Worm (Caenorhabditis elegans) whole organism, L4/young adult: Measurements from ENCODE around the gene Y6G8.14.
"Not testable (repeated sequence)": the region's sequence is repeated elsewhere in the genome, so short reads cannot be mapped to it uniquely, and the experiment has no call there.

Source experiments
- W03F9.2 ChIP-seq: fragments of 150-350 bp; optimal IDR thresholded peaks from 2 replicates; lab custom pipeline; 2014; ENCODE audit warnings: missing biosample characterization, missing genetic modification characterization
- dao-5 ChIP-seq: sonication (generic microtip); optimal IDR thresholded peaks from 2 replicates; lab custom pipeline; 2016; ENCODE audit warnings: missing genotype, missing genetic modification characterization, moderate library complexity, missing compliant biosample characterization
- him-1 ChIP-seq: sonication (generic microtip); optimal IDR thresholded peaks from 2 replicates; lab custom pipeline; 2016; ENCODE audit warnings: missing genotype, missing genetic modification reagents, missing genetic modification characterization, missing compliant biosample characterization

Y6G8.14 gene

ce11 chrV:17614251-17614650 lies at the start of gene Y6G8.14:
Gene Y6G8.14, minus strand, starts transcription at chrV:17614351.
- TF ChIP-seq W03F9.2 (no peak), him-1 (tag; lab: Kevin White, UChicago) (no peak), dao-5 (tag; lab: Kevin White, UChicago) (no peak)

- no peak for TF ChIP-seq him-1 (tag; lab: Kevin White, UChicago)
- TF ChIP-seq dao-5 (tag; lab: Kevin White, UChicago) = no peak
- no peak for TF ChIP-seq W03F9.2
Measured at ce11 chrV:17662260-17662659, 48.1 kb upstream of the Y6G8.14 start.

- TF ChIP-seq him-1 (tag; lab: Kevin White, UChicago) = no peak
- no peak for TF ChIP-seq W03F9.2
- no peak for TF ChIP-seq dao-5 (tag; lab: Kevin White, UChicago)
Measured at ce11 chrV:17660003-17660402, 45.9 kb upstream of the Y6G8.14 start, which contains the start of gene dgat-2. Gene dgat-2, plus strand, starts transcription at chrV:17660303.

ce11 chrV:17659228-17659627 lies 45.1 kb upstream of the Y6G8.14 start, which contains the start of gene fbxa-108:
Gene fbxa-108, minus strand, starts transcription at chrV:17659385.
- no peak for TF ChIP-seq W03F9.2
- no peak for TF ChIP-seq dao-5 (tag; lab: Kevin White, UChicago)
- TF ChIP-seq him-1 (tag; lab: Kevin White, UChicago) = no peak

ce11 chrV:17658824-17659223 lies 44.7 kb upstream of the Y6G8.14 start:
- TF ChIP-seq dao-5 (tag; lab: Kevin White, UChicago) (no peak), W03F9.2 (no peak), him-1 (tag; lab: Kevin White, UChicago) (no peak)

- TF ChIP-seq him-1 (tag; lab: Kevin White, UChicago) (no peak), dao-5 (tag; lab: Kevin White, UChicago) (no peak), W03F9.2 (no peak)
Measured at ce11 chrV:17655205-17655604, 41.1 kb upstream of the Y6G8.14 start.

- TF ChIP-seq him-1 (tag; lab: Kevin White, UChicago) (no peak), dao-5 (tag; lab: Kevin White, UChicago) (no peak), W03F9.2 (no peak)
Measured at ce11 chrV:17650427-17650826, 36.3 kb upstream of the Y6G8.14 start, which contains the start of gene fbxa-192. Gene fbxa-192, minus strand, starts transcription at chrV:17650527.

ce11 chrV:17628566-17628965 lies 14.4 kb upstream of the Y6G8.14 start, which contains the start of gene F57G4.10:
Gene F57G4.10, plus strand, starts transcription at chrV:17628866.
- no peak for TF ChIP-seq W03F9.2
- no peak for TF ChIP-seq him-1 (tag; lab: Kevin White, UChicago)
- TF ChIP-seq dao-5 (tag; lab: Kevin White, UChicago) = no peak

- TF ChIP-seq dao-5 (tag; lab: Kevin White, UChicago) = no peak
- TF ChIP-seq him-1 (tag; lab: Kevin White, UChicago) = no peak
- TF ChIP-seq W03F9.2 = no peak
Measured at ce11 chrV:17624906-17625305, 10.8 kb upstream of the Y6G8.14 start, which contains the start of gene F57G4.11. Gene F57G4.11, plus strand, starts transcription at chrV:17625206.

- TF ChIP-seq him-1 (tag; lab: Kevin White, UChicago) (no peak), dao-5 (tag; lab: Kevin White, UChicago) (no peak), W03F9.2 (no peak)
Measured at ce11 chrV:17623230-17623629, 9.1 kb upstream of the Y6G8.14 start, which contains the start of gene F57G4.1. Gene F57G4.1, plus strand, starts transcription at chrV:17623530.

- no peak for TF ChIP-seq dao-5 (tag; lab: Kevin White, UChicago)
- no peak for TF ChIP-seq W03F9.2
- TF ChIP-seq him-1 (tag; lab: Kevin White, UChicago) = no peak
Measured at ce11 chrV:17620266-17620665, 6.1 kb upstream of the Y6G8.14 start, which contains the start of gene Y6G8.8. Gene Y6G8.8, plus strand, starts transcription at chrV:17620566.

ce11 chrV:17616807-17617206 lies 2.7 kb upstream of the Y6G8.14 start, which contains the start of gene Y6G8.6:
Gene Y6G8.6, minus strand, starts transcription at chrV:17616904.
- TF ChIP-seq dao-5 (tag; lab: Kevin White, UChicago) (no peak), him-1 (tag; lab: Kevin White, UChicago) (no peak), W03F9.2 (no peak)

ce11 chrV:17615609-17616008 lies 1.5 kb upstream of the Y6G8.14 start, which contains the start of gene Y6G8.5:
Gene Y6G8.5, minus strand, starts transcription at chrV:17615709.
- TF ChIP-seq him-1 (tag; lab: Kevin White, UChicago) = no peak

- TF ChIP-seq W03F9.2; him-1 (tag; lab: Kevin White, UChicago); dao-5 (tag; lab: Kevin White, UChicago): not testable (repeated sequence)
Measured at ce11 chrV:17610503-17610902, 3.6 kb downstream of the Y6G8.14 start, which contains the start of gene Y6G8.15. Gene Y6G8.15, minus strand, starts transcription at chrV:17610603.

- TF ChIP-seq him-1 (tag; lab: Kevin White, UChicago) = no peak
- TF ChIP-seq W03F9.2 = no peak
- no peak for TF ChIP-seq dao-5 (tag; lab: Kevin White, UChicago)
Measured at ce11 chrV:17607797-17608196, 6.4 kb downstream of the Y6G8.14 start, which contains the start of gene srz-91. Gene srz-91, plus strand, starts transcription at chrV:17608097.
